Fruit fly (Drosophila melanogaster): Measurements from ENCODE around the gene hdm.

hdm gene

dm6 chrX:7935798-7936572, 16.1 kb upstream of the hdm start, which contains the start of gene Ubr3 (continued):
- TF ChIP-seq ase (GFP tag; IDR thresholded peaks at IDR 0.05): no peak
- TF ChIP-seq cad (GFP tag; optimal IDR thresholded peaks at IDR 0.05): no peak
- TF ChIP-seq Meics (GFP tag; optimal IDR thresholded peaks at IDR 0.05): no peak
- no peak for TF ChIP-seq wek (GFP tag; optimal IDR thresholded peaks at IDR 0.05)
- TF ChIP-seq croc (GFP tag; conservative IDR thresholded peaks at IDR 0.05): no peak
- TF ChIP-seq Deaf1 (tag; optimal IDR thresholded peaks at IDR 0.05): peak; percentile 69
- TF ChIP-seq ham (GFP tag; IDR thresholded peaks at IDR 0.05): no peak
- TF ChIP-seq Atf3 (GFP tag; optimal IDR thresholded peaks at IDR 0.05): no peak
- 0 out of 3 replicates have a peak, but pooled peaks have one; percentile 29 for TF ChIP-seq Dbx (GFP tag; IDR thresholded peaks at IDR 0.05)
- TF ChIP-seq CG14667 (GFP tag; IDR thresholded peaks at IDR 0.05): no peak
- peak; percentile 0 for TF ChIP-seq HHEX (GFP tag; optimal IDR thresholded peaks at IDR 0.05)
- TF ChIP-seq Ets97D (GFP tag; optimal IDR thresholded peaks at IDR 0.05): peak; percentile 92
- TF ChIP-seq dm (GFP tag; optimal IDR thresholded peaks at IDR 0.05): peak; percentile 77
- TF ChIP-seq luna (GFP tag; optimal IDR thresholded peaks at IDR 0.05): no peak
- TF ChIP-seq CG17385 (GFP tag; optimal IDR thresholded peaks at IDR 0.05): no peak
- peak; percentile 89 for TF ChIP-seq CG7357 (GFP tag; IDR thresholded peaks at IDR 0.05)
- TF ChIP-seq Ssrp (tag; optimal IDR thresholded peaks at IDR 0.05): no peak
- no peak for TF ChIP-seq sc (optimal IDR thresholded peaks at IDR 0.05)
- TF ChIP-seq sc (GFP tag; optimal IDR thresholded peaks at IDR 0.05): no peak
- TF ChIP-seq ranshi (GFP tag; IDR thresholded peaks at IDR 0.05): no peak
- peak; percentile 7 for TF ChIP-seq exex (tag; optimal IDR thresholded peaks at IDR 0.05)
- no peak for TF ChIP-seq CG10366 (GFP tag; IDR thresholded peaks at IDR 0.05)
- no peak for TF ChIP-seq CG3065 (GFP tag; optimal IDR thresholded peaks at IDR 0.05)
- no peak for TF ChIP-seq Camta (GFP tag; optimal IDR thresholded peaks at IDR 0.05)
- peak; percentile 26 for TF ChIP-seq CG6765 (GFP tag; optimal IDR thresholded peaks at IDR 0.05)
- TF ChIP-seq CG10209 (GFP tag; optimal IDR thresholded peaks at IDR 0.05): no peak
- peak; percentile 63; the same call in 2 of the 3 replicates for TF ChIP-seq mld (GFP tag; IDR thresholded peaks at IDR 0.05; ENCODE audit: partially characterized antibody)
- no peak for TF ChIP-seq chif (GFP tag; optimal IDR thresholded peaks at IDR 0.05)
- TF ChIP-seq cg (GFP tag; optimal IDR thresholded peaks at IDR 0.05): peak; percentile 95
- TF ChIP-seq CG16813 (GFP tag; IDR thresholded peaks at IDR 0.05; ENCODE audit: partially characterized antibody): peak; percentile 80
- peak; percentile 56 for TF ChIP-seq trem (tag; optimal IDR thresholded peaks at IDR 0.05)
- peak; percentile 17; the same call in 1 of the 2 replicates for TF ChIP-seq E2f2 (GFP tag; IDR thresholded peaks at IDR 0.05)
- TF ChIP-seq CG17186 (GFP tag; optimal IDR thresholded peaks at IDR 0.05): peak; percentile 41
- TF ChIP-seq Xrp1 (GFP tag; IDR thresholded peaks at IDR 0.05): no peak
- no peak for TF ChIP-seq tx (GFP tag; optimal IDR thresholded peaks at IDR 0.05)
- TF ChIP-seq nerfin-1 (tag; optimal IDR thresholded peaks at IDR 0.05): peak; percentile 22
- no peak for TF ChIP-seq Ada2b (GFP tag; IDR thresholded peaks at IDR 0.05)
- TF ChIP-seq CG15479 (GFP tag; optimal IDR thresholded peaks at IDR 0.05): no peak
- no peak for TF ChIP-seq Lpt (GFP tag; optimal IDR thresholded peaks at IDR 0.05)
- TF ChIP-seq Fer1 (GFP tag; optimal IDR thresholded peaks at IDR 0.05): peak; percentile 35
- peak; percentile 87 for TF ChIP-seq Dref (GFP tag; IDR thresholded peaks at IDR 0.05)
- no peak for TF ChIP-seq gce (GFP tag; IDR thresholded peaks at IDR 0.05)
- no peak for TF ChIP-seq CG6272 (GFP tag; IDR thresholded peaks at IDR 0.05)
- TF ChIP-seq ci (GFP tag; IDR thresholded peaks at IDR 0.05): no peak
- no peak for TF ChIP-seq H2.0 (GFP tag; IDR thresholded peaks at IDR 0.05)
- no peak for TF ChIP-seq slbo (GFP tag; IDR thresholded peaks at IDR 0.05)
- no peak for TF ChIP-seq aop (GFP tag; IDR thresholded peaks at IDR 0.05)
- no peak for TF ChIP-seq otp (GFP tag; IDR thresholded peaks at IDR 0.05)
- no peak for TF ChIP-seq CG8388 (GFP tag; optimal IDR thresholded peaks at IDR 0.05)
- no peak for TF ChIP-seq NfI (GFP tag; optimal IDR thresholded peaks at IDR 0.05)
- peak; percentile 60 for TF ChIP-seq sens (GFP tag)
